Worm (Caenorhabditis elegans) whole organism, L2 larva: ENCODE measurements around the gene fbxb-42.
A peak's percentile ranks its signal among the peaks of the same experiment; 100 is the strongest.

ENCODE experiments used
- C34F6.9 ChIP-seq: fragments of 150-350 bp; optimal IDR thresholded peaks from 2 replicates; lab custom pipeline; 2014; ENCODE audit warnings: missing biosample characterization, missing genetic modification characterization
- F13H6.1 ChIP-seq: sonication (generic microtip); optimal IDR thresholded peaks from 2 replicates; lab custom pipeline; 2016; ENCODE audit warnings: missing genetic modification characterization, missing compliant biosample characterization
- R02D3.7 ChIP-seq: fragments of 150-350 bp; optimal IDR thresholded peaks from 2 replicates; lab custom pipeline; 2014; ENCODE audit warnings: missing biosample characterization, missing genetic modification characterization
- ZK546.5 ChIP-seq: sonication (generic microtip); optimal IDR thresholded peaks from 2 replicates; lab custom pipeline; 2017; ENCODE audit warnings: missing biosample characterization, missing genetic modification characterization
- alr-1 ChIP-seq: fragments of 150-350 bp; optimal IDR thresholded peaks from 2 replicates; lab custom pipeline; 2014; ENCODE audit warnings: missing biosample characterization, missing genetic modification characterization
- aly-2 ChIP-seq: fragments of 150-350 bp; optimal IDR thresholded peaks from 2 replicates; lab custom pipeline; 2014; ENCODE audit warnings: missing biosample characterization, missing genetic modification characterization
- ama-1 ChIP-seq: fragments of 150-350 bp; optimal IDR thresholded peaks from 2 replicates; lab custom pipeline; 2018; ENCODE audit warnings: inconsistent platforms
- blmp-1 ChIP-seq: sonication (generic microtip); optimal IDR thresholded peaks from 2 replicates; lab custom pipeline; 2017; ENCODE audit warnings: missing genetic modification characterization, mild to moderate bottlenecking, missing compliant biosample characterization, antibody characterized with exemption, moderate library complexity; ENCODE audit not compliant: insufficient read depth
- ceh-16 ChIP-seq: fragments of 150-350 bp; optimal IDR thresholded peaks from 2 replicates; lab custom pipeline; 2014; ENCODE audit warnings: missing biosample characterization, missing genetic modification characterization
- ceh-82 ChIP-seq: fragments of 150-350 bp; optimal IDR thresholded peaks from 2 replicates; lab custom pipeline; 2014; ENCODE audit warnings: missing biosample characterization, missing genetic modification characterization
- crh-2 ChIP-seq: sonication (generic microtip); optimal IDR thresholded peaks from 2 replicates; lab custom pipeline; 2017; ENCODE audit warnings: missing biosample characterization, missing genetic modification characterization
- dmd-4 ChIP-seq: sonication (generic microtip); optimal IDR thresholded peaks from 2 replicates; lab custom pipeline; 2017; ENCODE audit warnings: missing biosample characterization, missing genetic modification characterization
- egl-27 ChIP-seq: sonication (generic microtip); optimal IDR thresholded peaks from 3 replicates; lab custom pipeline; 2017; ENCODE audit warnings: missing biosample characterization, missing genetic modification reagents, missing genetic modification characterization
- elt-1 ChIP-seq: fragments of 150-350 bp; optimal IDR thresholded peaks from 2 replicates; lab custom pipeline; 2014; ENCODE audit warnings: missing biosample characterization, missing genetic modification characterization
- gmeb-1 ChIP-seq: fragments of 150-350 bp; optimal IDR thresholded peaks from 2 replicates; lab custom pipeline; 2014; ENCODE audit warnings: missing biosample characterization, missing genetic modification characterization
- lin-11 ChIP-seq: fragments of 150-350 bp; sonication (generic microtip); optimal IDR thresholded peaks from 2 replicates; lab custom pipeline; 2014; ENCODE audit warnings: missing biosample characterization, missing genetic modification characterization, inconsistent platforms, mixed read lengths
- lin-13 ChIP-seq: fragments of 150-350 bp; optimal IDR thresholded peaks from 2 replicates; lab custom pipeline; 2014; ENCODE audit warnings: missing biosample characterization, missing genetic modification reagents, missing genetic modification characterization
- lin-39 ChIP-seq: fragments of 150-350 bp; optimal IDR thresholded peaks from 2 replicates; lab custom pipeline; 2014; ENCODE audit warnings: missing biosample characterization, missing genetic modification reagents, missing genetic modification characterization
- lsy-2 ChIP-seq, 2 experiments: fragments of 150-350 bp in 1 of 2; sonication (generic microtip) in 1 of 2; optimal IDR thresholded peaks; 2 replicates each; lab custom pipeline; 2014 to 2017; ENCODE audit warnings: missing biosample characterization in 2 of 2, missing genetic modification characterization in 2 of 2
- mab-5 ChIP-seq: fragments of 150-350 bp; optimal IDR thresholded peaks from 2 replicates; lab custom pipeline; 2014; ENCODE audit warnings: missing biosample characterization, missing genetic modification characterization
- mdl-1 ChIP-seq, 2 experiments: fragments of 150-350 bp in 1 of 2; sonication (generic microtip) in 1 of 2; optimal IDR thresholded peaks; 2 replicates each; lab custom pipeline; 2017; ENCODE audit warnings: missing biosample characterization in 2 of 2, missing genetic modification characterization in 2 of 2
- nhr-11 ChIP-seq: fragments of 150-350 bp; optimal IDR thresholded peaks from 2 replicates; lab custom pipeline; 2014; ENCODE audit warnings: missing biosample characterization, missing genetic modification characterization
- nhr-12 ChIP-seq: fragments of 150-350 bp; optimal IDR thresholded peaks from 2 replicates; lab custom pipeline; 2014; ENCODE audit warnings: missing biosample characterization, missing genetic modification characterization
- nhr-129 ChIP-seq: fragments of 150-350 bp; optimal IDR thresholded peaks from 2 replicates; lab custom pipeline; 2014; ENCODE audit warnings: missing biosample characterization, missing genetic modification characterization
- nhr-21 ChIP-seq: fragments of 150-350 bp; optimal IDR thresholded peaks from 2 replicates; lab custom pipeline; 2014; ENCODE audit warnings: missing biosample characterization, missing genetic modification characterization
- nhr-23 ChIP-seq: fragments of 150-350 bp; optimal IDR thresholded peaks from 2 replicates; lab custom pipeline; 2014; ENCODE audit warnings: missing biosample characterization, missing genetic modification reagents, missing genetic modification characterization
- nhr-237 ChIP-seq: fragments of 150-350 bp; optimal IDR thresholded peaks from 2 replicates; lab custom pipeline; 2014; ENCODE audit warnings: missing biosample characterization, missing genetic modification characterization
- nhr-6 ChIP-seq: fragments of 150-350 bp; optimal IDR thresholded peaks from 2 replicates; lab custom pipeline; 2014; ENCODE audit warnings: missing biosample characterization, missing genetic modification characterization
- peb-1 ChIP-seq: fragments of 150-350 bp; optimal IDR thresholded peaks from 2 replicates; lab custom pipeline; 2014; ENCODE audit warnings: missing biosample characterization, missing genetic modification characterization
- sem-4 ChIP-seq: fragments of 150-350 bp; optimal IDR thresholded peaks from 2 replicates; lab custom pipeline; 2014; ENCODE audit warnings: missing biosample characterization, missing genetic modification reagents, missing genetic modification characterization
- skn-1 ChIP-seq: sonication (generic microtip); optimal IDR thresholded peaks from 2 replicates; lab custom pipeline; 2017; ENCODE audit warnings: missing biosample characterization, missing genetic modification characterization
- sma-3 ChIP-seq: sonication (generic microtip); optimal IDR thresholded peaks from 2 replicates; lab custom pipeline; 2016; ENCODE audit warnings: missing genetic modification reagents, missing genetic modification characterization, missing compliant biosample characterization
- sma-9 ChIP-seq, 2 experiments: fragments of 150-350 bp in 1 of 2; sonication (generic microtip) in 1 of 2; optimal IDR thresholded peaks; 2 replicates each; lab custom pipeline; 2014 to 2016; ENCODE audit warnings: missing genetic modification characterization in 2 of 2, mild to moderate bottlenecking in 1 of 2, missing biosample characterization in 1 of 2, missing compliant biosample characterization in 1 of 2, missing genetic modification reagents in 1 of 2, moderate library complexity in 1 of 2
- snpc-4 ChIP-seq: fragments of 150-350 bp; optimal IDR thresholded peaks from 2 replicates; lab custom pipeline; 2014; ENCODE audit warnings: missing biosample characterization, missing genetic modification characterization
- unc-55 ChIP-seq: fragments of 150-350 bp; sonication (generic microtip); optimal IDR thresholded peaks from 3 replicates; lab custom pipeline; 2014; ENCODE audit warnings: missing biosample characterization, missing genetic modification reagents, missing genetic modification characterization
- unc-62 ChIP-seq: fragments of 150-350 bp; optimal IDR thresholded peaks from 2 replicates; lab custom pipeline; 2014; ENCODE audit warnings: missing biosample characterization, missing genetic modification reagents, missing genetic modification characterization
- zag-1 ChIP-seq: fragments of 150-350 bp; optimal IDR thresholded peaks from 2 replicates; lab custom pipeline; 2014; ENCODE audit warnings: missing biosample characterization, missing genetic modification characterization
- ztf-1 ChIP-seq: fragments of 200-800 bp; sonication (Bioruptor generic); conservative IDR thresholded peaks from 2 replicates; pipeline ENCODE4 v1.3.6; 2022; ENCODE audit warnings: missing genetic modification characterization, missing compliant biosample characterization
- ztf-4 ChIP-seq: fragments of 150-350 bp; optimal IDR thresholded peaks from 2 replicates; lab custom pipeline; 2014; ENCODE audit warnings: missing biosample characterization, missing genetic modification characterization

The fbxb-42 gene

DNA sequence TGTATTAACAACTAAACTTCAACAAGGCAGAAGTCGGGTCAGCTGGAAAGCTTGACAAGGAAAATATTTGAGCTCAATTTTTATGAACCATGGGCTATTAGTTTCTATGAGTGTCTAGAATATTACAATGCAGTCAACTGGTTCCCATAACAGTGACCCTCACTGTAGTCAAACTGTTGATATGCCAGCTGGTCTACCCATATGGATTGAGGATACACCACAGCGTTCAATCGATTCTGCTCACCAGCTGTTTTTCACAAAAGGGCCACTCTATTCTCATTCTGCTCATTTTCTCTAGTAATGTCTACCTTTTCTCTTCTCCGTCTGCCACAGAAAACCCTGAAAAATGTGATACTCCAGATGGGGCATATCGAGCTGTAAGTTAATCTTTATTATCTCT, at the start of gene fbxb-42:
Gene fbxb-42 (plus strand): TSS at position 301 of the 400 bp plus-strand sequence.
- TF ChIP-seq sma-9 (GFP tag; optimal IDR thresholded peaks at IDR 0.05; lab: Kevin White, UChicago): no peak
- no peak for TF ChIP-seq sma-9 (tag; optimal IDR thresholded peaks at IDR 0.05; lab: Kevin White, UChicago)
- TF ChIP-seq aly-2: no peak
- no peak for TF ChIP-seq ceh-82 (tag; lab: Kevin White, UChicago)
- no peak for TF ChIP-seq gmeb-1 (tag; lab: Kevin White, UChicago)
- TF ChIP-seq nhr-11 (tag; lab: Kevin White, UChicago): no peak
- no peak for TF ChIP-seq ceh-16 (tag; lab: Kevin White, UChicago)
- no peak for TF ChIP-seq mab-5 (tag; lab: Kevin White, UChicago)
- TF ChIP-seq R02D3.7 (tag; lab: Kevin White, UChicago): no peak
- TF ChIP-seq ZK546.5 (tag; lab: Kevin White, UChicago): no peak
- no peak for TF ChIP-seq crh-2 (tag; lab: Kevin White, UChicago)
- TF ChIP-seq sma-3 (GFP tag; lab: Kevin White, UChicago): no peak
- no peak for TF ChIP-seq nhr-21 (tag; lab: Kevin White, UChicago)

DNA sequence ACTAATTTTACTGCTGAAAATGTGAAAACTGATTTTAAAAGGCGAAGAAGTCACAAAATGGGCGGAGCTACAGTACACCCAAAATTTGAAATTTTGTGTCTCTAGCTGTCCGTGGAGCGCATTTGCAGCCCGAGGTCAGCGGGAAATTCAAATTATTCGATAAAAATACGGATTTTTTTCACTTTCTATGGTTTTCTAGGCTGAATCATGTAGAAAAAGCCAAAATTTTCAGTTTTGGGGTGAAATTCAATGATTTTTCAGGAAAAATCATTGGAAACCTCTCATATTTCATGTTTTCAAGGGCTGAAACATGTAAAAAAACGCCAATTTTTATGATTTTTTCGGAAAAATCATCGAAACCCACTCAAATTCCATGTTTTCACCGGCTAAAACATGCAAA, 46.6 kb upstream of the fbxb-42 start:
- no peak for TF ChIP-seq nhr-6 (tag; lab: Kevin White, UChicago)
- TF ChIP-seq ZK546.5 (tag; lab: Kevin White, UChicago): no peak
- TF ChIP-seq nhr-129: no peak
- TF ChIP-seq C34F6.9 (tag; lab: Kevin White, UChicago): no peak

DNA sequence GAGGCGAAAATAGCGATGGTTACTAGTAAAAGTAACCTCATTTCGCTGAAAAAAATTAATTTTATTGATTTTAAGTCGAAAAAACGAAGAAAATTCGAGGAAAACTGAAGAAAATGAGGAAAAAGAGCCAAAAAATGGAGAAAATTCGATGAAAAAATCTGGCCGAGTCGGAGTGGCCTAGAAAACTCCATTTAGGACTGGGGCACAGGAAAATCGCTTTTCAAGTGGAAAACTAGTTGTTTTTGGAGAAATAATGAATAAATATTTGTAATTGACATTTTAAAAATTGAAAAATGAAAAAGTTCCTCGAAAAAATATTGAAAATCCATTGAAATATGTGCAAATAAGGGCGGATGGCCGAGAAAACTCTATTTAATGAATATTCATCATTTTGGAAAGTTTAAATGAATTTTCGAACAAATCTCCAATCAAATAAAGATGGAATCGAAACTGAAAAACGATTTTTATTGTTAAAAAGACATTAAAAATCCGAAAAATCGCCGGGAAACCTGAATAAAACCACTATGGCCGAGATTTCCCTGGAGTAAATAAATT, 37.1 kb upstream of the fbxb-42 start, which contains the start of gene emc-1:
Gene emc-1 (minus strand): TSS at position 45 of the 555 bp plus-strand sequence.
- TF ChIP-seq aly-2: no peak
- peak; percentile 16 for TF ChIP-seq C34F6.9 (tag; lab: Kevin White, UChicago)
- TF ChIP-seq nhr-11 (tag; lab: Kevin White, UChicago): no peak
- peak; percentile 8 for TF ChIP-seq unc-55 (GFP tag; lab: Kevin White, UChicago)
- TF ChIP-seq lsy-2 (tag; optimal IDR thresholded peaks at IDR 0.05; lab: Kevin White, UChicago): peak in 1 of 2 experiments; percentile 22
- TF ChIP-seq alr-1: no peak

DNA sequence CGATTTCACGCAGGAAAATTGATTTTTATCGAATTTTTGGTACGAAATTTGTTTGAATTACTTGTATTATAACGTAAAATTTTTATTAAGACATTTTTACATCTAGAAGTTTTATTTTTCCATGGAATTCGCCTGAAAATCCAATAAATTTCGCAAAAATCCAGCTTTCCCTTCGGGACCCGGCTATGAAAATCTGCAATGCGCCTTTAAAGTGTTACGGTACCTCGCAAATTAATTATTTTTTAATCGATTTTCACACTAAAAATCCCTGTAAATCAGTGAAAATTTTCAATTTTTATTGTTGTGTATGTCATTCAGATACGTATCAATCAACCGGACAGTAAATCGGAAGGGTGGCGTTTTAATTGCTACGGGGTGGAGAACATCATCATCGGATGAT, 36.5 kb upstream of the fbxb-42 start:
- no peak for TF ChIP-seq egl-27 (tag; lab: Kevin White, UChicago)
- no peak for TF ChIP-seq ZK546.5 (tag; lab: Kevin White, UChicago)
- TF ChIP-seq R02D3.7 (tag; lab: Kevin White, UChicago): no peak
- no peak for TF ChIP-seq ztf-4
- TF ChIP-seq alr-1: no peak

DNA sequence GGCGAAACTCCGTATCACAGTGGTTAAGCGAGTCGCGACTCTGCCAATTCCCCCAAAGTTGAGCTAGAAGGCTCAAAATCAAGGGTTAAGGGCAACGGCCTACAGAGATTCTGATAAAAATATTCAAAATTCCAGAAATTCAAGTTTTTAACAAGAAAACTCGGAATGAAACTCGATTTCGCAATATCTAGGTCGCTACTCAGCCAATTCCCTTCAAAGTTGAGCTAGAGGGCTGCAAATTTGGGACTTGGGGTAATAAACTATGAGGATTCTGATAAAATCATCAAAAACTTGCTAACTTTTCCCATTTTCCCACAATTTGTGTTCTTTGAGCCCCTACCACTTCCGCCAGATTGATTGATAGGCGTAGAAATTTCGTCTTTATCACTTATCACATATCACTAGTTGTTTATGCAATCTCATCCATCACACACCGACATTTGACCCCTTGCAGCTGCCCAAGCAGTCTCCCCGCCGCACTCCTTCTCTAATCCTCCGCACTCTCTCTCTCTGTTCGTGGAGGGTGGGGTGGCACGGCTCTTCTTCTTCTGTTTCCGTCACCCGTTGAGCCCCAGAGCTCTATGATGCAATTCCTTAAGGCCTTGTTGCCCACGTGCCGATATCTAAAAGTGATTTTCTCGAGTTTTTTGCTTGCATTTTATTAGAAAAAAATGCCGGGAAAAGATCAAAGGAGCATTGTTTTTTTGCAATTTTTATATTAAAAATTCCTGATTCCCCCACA, 35.6 kb upstream of the fbxb-42 start:
- no peak for TF ChIP-seq alr-1
- TF ChIP-seq unc-55 (GFP tag; lab: Kevin White, UChicago): peak; percentile 8
- no peak for TF ChIP-seq nhr-21 (tag; lab: Kevin White, UChicago)
- TF ChIP-seq ztf-1 (GFP tag; lab: Robert Waterston, UW): no peak
- TF ChIP-seq lsy-2 (tag; optimal IDR thresholded peaks at IDR 0.05; lab: Kevin White, UChicago): peak in 1 of 2 experiments; percentile 56
- no peak for TF ChIP-seq R02D3.7 (tag; lab: Kevin White, UChicago)
- no peak for TF ChIP-seq mab-5 (tag; lab: Kevin White, UChicago)
- peak; percentile 38 for TF ChIP-seq C34F6.9 (tag; lab: Kevin White, UChicago)
- TF ChIP-seq nhr-11 (tag; lab: Kevin White, UChicago): no peak
- TF ChIP-seq nhr-23 (tag; lab: Kevin White, UChicago): no peak
- peak; percentile 4 for TF ChIP-seq ztf-4
- TF ChIP-seq sma-3 (GFP tag; lab: Kevin White, UChicago): no peak
- no peak for TF ChIP-seq lin-39 (tag; lab: Kevin White, UChicago)
- no peak for TF ChIP-seq lin-13 (GFP tag; lab: Kevin White, UChicago)
- TF ChIP-seq sma-9 (GFP tag; optimal IDR thresholded peaks at IDR 0.05; lab: Kevin White, UChicago): peak; percentile 75
- TF ChIP-seq sma-9 (tag; optimal IDR thresholded peaks at IDR 0.05; lab: Kevin White, UChicago): no peak
- no peak for TF ChIP-seq crh-2 (tag; lab: Kevin White, UChicago)
- peak; percentile 37 to 87 for TF ChIP-seq mdl-1 (tag; optimal IDR thresholded peaks at IDR 0.05; lab: Kevin White, UChicago)
- no peak for TF ChIP-seq gmeb-1 (tag; lab: Kevin White, UChicago)
- TF ChIP-seq peb-1: no peak
- TF ChIP-seq dmd-4 (tag; lab: Kevin White, UChicago): no peak
- TF ChIP-seq blmp-1 (tag; lab: Kevin White, UChicago): no peak
- TF ChIP-seq lin-11 (tag; lab: Kevin White, UChicago): no peak
- no peak for TF ChIP-seq nhr-12 (tag; lab: Kevin White, UChicago)
- peak; percentile 27 for TF ChIP-seq unc-62 (GFP tag; lab: Kevin White, UChicago)
- TF ChIP-seq egl-27 (tag; lab: Kevin White, UChicago): no peak
- TF ChIP-seq snpc-4 (tag; lab: Kevin White, UChicago): no peak
- TF ChIP-seq sem-4 (tag; lab: Kevin White, UChicago): no peak
- TF ChIP-seq nhr-237: no peak
- no peak for TF ChIP-seq ceh-16 (tag; lab: Kevin White, UChicago)
- no peak for TF ChIP-seq elt-1
- peak; percentile 96 for TF ChIP-seq nhr-129
- no peak for TF ChIP-seq ceh-82 (tag; lab: Kevin White, UChicago)
- no peak for TF ChIP-seq ama-1
- no peak for TF ChIP-seq zag-1 (tag; lab: Kevin White, UChicago)
- peak; percentile 82 for TF ChIP-seq F13H6.1 (tag; lab: Kevin White, UChicago)
- no peak for TF ChIP-seq skn-1 (tag; lab: Kevin White, UChicago)
